Fruit fly (Drosophila melanogaster) Kc167 (cell line): ENCODE measurements around the gene Nmdmc.

Experiments used
- Myc ChIP-seq: fragments of >200 bp; optimal IDR thresholded peaks from 2 replicates; lab custom pipeline; 2017; ENCODE audit warnings: missing external identifiers
- Sin3A ChIP-seq: fragments of >200 bp; optimal IDR thresholded peaks from 2 replicates; lab custom pipeline; 2018; ENCODE audit warnings: missing external identifiers
- h ChIP-seq: fragments of >200 bp; optimal IDR thresholded peaks from 3 replicates; lab custom pipeline; 2018; ENCODE audit warnings: missing external identifiers
- insv ChIP-seq: fragments of >200 bp; optimal IDR thresholded peaks from 3 replicates; lab custom pipeline; 2018; ENCODE audit warnings: missing external identifiers
- psq ChIP-seq: fragments of >200 bp; optimal IDR thresholded peaks from 2 replicates; lab custom pipeline; 2017; ENCODE audit warnings: missing external identifiers
- ttk ChIP-seq: sonication (Bioruptor generic); optimal IDR thresholded peaks from 2 replicates; lab custom pipeline; 2017; ENCODE audit warnings: missing external identifiers

Nmdmc gene

dm6 chr3R:9057398-9058058 is 7.2 kb upstream of the Nmdmc start:
- no peak for TF ChIP-seq ttk (lab: Kevin White, UChicago)

DNA sequence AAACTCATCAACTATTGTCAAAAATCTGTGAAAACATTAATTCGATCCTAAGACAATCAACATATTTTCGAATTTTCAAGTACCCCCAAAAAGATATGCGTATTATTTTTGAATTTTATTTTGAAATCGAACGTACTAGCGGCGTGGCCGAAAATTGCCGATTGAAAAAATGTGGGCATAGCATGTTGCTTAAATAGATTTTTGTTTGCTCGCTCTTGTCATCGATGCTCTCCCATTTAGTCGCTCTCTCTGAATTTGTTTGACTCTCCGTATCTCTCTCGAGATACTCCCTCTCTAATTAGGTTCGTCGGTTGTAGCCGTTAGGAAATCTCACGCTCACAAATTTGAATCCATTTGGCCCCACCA is 6.7 kb upstream of the Nmdmc start:
- TF ChIP-seq insv (lab: Kevin White, UChicago) (no peak), psq (no peak)

DNA sequence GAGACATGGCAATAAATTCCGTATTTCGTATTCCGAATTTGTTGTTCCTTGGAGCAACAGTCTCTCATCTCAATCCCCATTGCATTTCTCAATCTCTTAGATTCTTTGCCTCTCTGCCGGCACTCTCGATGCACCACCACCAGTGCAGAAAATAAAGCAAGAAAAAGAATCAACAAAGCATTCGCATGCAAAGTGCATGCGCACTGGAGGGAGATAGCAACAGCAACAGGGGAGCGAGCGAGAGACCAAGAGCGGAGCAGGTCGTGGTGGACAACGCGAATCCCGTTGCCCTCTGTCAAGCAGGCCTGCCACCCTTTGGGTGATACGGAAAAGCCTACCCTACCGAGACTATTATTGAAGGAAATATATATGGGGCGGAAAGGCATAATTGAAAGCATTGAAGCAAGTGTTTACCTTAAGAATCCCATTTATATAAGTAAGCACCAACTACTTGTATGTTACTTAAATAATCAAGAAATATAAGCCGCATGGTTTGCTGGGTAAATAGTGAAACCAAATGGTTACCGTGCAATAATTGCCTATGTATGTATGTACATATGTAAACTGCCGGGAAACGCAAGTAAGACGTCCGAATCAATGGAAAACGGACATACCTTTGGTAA is 6.2 kb upstream of the Nmdmc start:
- TF ChIP-seq Myc (lab: Kevin White, UChicago) (no peak), psq (no peak), insv (lab: Kevin White, UChicago) (no peak), h (lab: Kevin White, UChicago) (no peak), Sin3A (lab: Kevin White, UChicago) (no peak)

DNA sequence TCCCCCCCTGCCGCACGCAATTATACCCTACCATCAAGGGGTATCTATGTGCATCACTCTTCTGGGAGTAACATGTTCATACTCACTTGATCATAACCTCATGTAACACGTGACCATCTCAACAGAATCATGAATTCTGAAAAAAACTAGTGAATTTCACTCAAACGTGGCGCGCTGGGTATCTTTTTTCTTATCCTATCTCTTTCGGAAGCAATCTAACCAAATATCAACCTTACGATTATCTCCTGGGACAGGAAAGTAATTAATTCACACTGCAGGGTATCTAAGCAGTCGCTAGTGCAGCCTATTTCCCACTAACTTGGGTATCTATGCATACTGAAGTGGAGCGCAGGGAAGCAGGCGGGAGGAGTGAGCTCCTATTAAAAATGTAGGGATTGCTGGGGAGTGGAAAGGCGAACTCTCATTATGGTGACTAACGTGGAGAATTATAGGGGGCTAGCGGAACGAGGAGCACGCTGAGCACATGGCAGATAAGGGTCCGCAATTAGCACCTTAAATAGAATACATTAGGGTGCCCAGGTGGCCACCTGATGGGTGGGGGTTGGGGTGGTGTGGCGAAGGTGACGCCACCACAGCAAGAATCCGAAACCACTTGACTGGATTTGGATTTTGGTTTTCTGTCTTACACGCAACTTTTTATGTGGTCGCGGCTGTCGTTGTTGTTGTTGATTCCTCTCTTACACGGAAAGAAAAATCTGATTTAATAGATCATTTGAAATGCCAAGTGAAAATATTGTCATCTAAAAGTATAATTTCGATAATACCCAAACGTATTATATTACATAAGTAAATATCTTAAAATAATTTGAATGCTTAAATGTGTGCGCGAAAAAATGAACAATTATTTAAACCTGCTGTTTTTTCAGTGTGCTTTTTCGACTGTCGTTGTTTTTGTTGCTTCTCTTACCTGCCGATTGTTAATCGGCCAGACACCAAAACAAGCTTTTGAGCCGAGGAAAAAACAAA is 5.1 kb upstream of the Nmdmc start:
- TF ChIP-seq insv (lab: Kevin White, UChicago) (no peak), Myc (lab: Kevin White, UChicago) (no peak), ttk (lab: Kevin White, UChicago) (no peak), psq (no peak), Sin3A (lab: Kevin White, UChicago) (no peak), h (lab: Kevin White, UChicago) (no peak)

DNA sequence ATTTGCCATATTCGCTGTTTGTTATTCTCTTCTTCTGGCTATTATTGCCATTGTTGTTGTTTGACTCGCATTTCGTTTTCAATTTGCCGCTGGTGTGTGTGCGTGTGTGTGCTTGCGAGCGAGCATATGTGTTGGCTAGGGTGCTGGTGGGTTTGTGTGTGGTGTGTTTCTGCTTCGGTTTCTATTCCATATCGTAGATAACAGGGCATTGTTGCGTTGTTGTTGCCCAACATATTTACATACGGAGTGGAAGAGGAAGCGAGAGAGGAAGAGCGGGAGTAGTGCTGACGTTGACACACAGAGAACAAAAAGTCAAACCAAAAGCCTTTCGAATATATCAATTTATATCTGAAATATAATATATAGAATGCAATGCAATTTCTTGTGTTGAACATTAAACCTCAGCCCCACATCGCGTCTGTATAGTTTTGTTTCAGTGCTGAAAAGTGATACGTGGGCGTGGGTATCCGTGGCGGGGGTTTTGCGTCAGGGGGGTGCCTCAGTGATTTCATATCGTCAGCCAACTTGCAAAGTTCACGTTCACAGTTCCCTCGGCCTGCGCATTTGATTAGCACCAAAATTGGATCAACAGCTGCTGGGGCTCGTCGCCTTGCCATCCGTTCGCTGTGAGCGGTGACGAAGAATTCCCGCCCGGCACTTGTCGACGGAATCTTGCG is 4.2 kb upstream of the Nmdmc start:
- TF ChIP-seq h (lab: Kevin White, UChicago), result no peak
- no peak for TF ChIP-seq Sin3A (lab: Kevin White, UChicago)
- TF ChIP-seq insv (lab: Kevin White, UChicago), result no peak
- no peak for TF ChIP-seq ttk (lab: Kevin White, UChicago)
- no peak for TF ChIP-seq Myc (lab: Kevin White, UChicago)
- TF ChIP-seq psq, result no peak

DNA sequence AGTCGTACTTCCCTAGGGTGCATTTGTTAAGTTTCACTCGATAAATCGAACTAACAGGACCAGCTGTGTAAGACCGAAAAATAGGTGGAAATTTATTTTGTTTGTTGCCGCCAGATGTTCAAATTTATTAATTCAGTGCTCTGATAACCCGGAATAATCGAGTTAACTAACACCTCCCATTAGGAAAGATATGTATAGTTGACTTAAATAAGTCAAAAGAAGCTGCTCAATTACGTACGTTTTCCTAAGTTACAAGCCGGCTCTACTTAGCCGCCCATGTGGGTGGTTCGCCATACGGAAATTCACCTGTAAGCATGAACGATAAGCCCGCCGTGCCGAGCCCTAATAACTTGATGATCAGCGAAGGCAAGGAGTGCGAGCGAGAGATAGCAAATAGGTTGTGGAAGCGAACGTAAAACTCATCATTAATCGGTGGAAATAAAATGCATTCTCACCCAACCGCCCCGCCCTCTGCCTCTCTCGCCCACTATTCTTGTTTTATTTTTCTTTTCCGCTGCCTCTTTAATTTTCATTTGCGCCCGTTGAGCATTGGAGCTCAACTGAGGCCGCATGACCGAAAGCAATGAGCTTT is 3.6 kb upstream of the Nmdmc start:
- TF ChIP-seq ttk (lab: Kevin White, UChicago) (no peak), psq (no peak), h (lab: Kevin White, UChicago) (no peak), Myc (lab: Kevin White, UChicago) (no peak), insv (lab: Kevin White, UChicago) (no peak), Sin3A (lab: Kevin White, UChicago) (no peak)

dm6 chr3R:9053021-9053420 is 2.7 kb upstream of the Nmdmc start:
- TF ChIP-seq ttk (lab: Kevin White, UChicago), result no peak
- no peak for TF ChIP-seq h (lab: Kevin White, UChicago)
- no peak for TF ChIP-seq psq
- TF ChIP-seq Myc (lab: Kevin White, UChicago), result no peak
- TF ChIP-seq Sin3A (lab: Kevin White, UChicago), result no peak

DNA sequence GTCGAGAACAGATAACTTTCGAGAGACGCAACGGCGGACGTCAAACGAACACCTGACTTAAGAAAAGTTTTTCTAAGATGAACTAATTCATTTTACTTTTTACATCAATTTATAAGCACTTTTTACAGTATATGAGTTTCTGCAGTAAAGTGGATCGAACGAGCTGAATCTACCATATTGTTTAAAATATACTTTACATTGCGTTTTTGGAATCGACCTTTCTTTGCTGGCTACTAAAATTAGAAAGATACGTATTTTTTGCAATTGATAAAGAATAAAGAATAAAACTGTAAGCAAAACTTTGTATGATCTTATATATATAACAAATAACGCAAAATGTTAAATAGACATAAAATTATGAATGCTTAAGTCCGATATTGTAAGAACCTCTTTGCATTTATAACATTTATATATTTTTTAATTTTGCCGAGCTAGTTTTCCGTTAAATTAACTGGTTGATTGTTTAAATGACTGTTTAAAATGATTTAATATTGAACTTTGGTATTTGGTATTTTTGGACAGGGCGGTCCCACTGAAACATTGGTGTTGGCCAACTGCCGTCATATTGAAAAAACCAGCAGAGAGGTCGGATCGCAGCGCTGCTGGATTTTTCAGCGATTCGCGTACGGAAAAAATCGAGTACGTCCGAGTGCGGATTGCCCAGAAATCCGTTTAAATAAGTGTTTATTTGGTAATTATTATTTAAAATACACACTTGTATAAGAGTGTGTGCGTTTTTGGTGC is 1.8 kb upstream of the Nmdmc start, which contains the start of gene Kdm2:
TSS of gene Kdm2 (plus strand) at position 559 of the 744 bp plus-strand sequence.
- no peak for TF ChIP-seq h (lab: Kevin White, UChicago)

- TF ChIP-seq h (lab: Kevin White, UChicago) (no peak), Myc (lab: Kevin White, UChicago) (no peak), ttk (lab: Kevin White, UChicago) (no peak), insv (lab: Kevin White, UChicago) (no peak), psq (no peak), Sin3A (lab: Kevin White, UChicago) (no peak)
These were observed 1.0 kb downstream of the Nmdmc start for dm6 chr3R:9049091-9049981.

DNA sequence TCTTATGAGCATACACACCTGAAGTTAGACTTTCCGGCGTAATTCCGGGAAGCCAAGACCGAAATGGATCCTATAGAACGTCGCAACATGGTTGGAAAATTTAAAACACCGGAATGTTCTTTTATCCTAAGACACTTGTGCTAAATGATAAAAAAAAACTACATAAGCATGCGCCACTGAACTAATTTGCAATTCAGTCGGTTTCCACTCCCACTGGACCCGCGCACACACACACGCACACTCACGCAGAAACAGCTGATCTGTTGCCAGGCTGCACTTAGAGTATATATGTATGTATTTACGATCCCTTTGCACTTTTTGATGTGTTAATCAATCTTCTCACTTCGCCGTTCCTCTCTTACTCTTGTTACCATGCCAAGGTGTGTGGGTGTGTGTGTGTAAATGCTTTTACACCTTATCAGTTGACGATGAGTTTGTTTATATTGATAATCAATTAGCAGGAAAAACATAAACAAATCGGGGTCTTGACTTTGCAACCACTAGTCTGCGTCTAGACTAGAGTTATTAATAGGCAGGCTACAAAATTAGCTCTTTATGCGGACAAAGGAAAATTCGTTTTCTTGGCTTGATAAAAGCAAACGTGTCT is 1.8 kb downstream of the Nmdmc start, which contains the start of gene Mst85C:
TSS of gene Mst85C (plus strand) at position 180 of the 607 bp plus-strand sequence.
- no peak for TF ChIP-seq psq
- TF ChIP-seq Sin3A (lab: Kevin White, UChicago), result no peak
- no peak for TF ChIP-seq Myc (lab: Kevin White, UChicago)
- TF ChIP-seq h (lab: Kevin White, UChicago), result no peak
- no peak for TF ChIP-seq insv (lab: Kevin White, UChicago)
- TF ChIP-seq ttk (lab: Kevin White, UChicago), result no peak
